Worm (Caenorhabditis elegans) whole organism, L2 larva: ENCODE results near the gene otpl-5.

ENCODE experiments used
- C34F6.9 ChIP-seq: fragments of 150-350 bp; optimal IDR thresholded peaks from 2 replicates; lab custom pipeline; 2014; ENCODE audit warnings: missing biosample characterization, missing genetic modification characterization
- R02D3.7 ChIP-seq: fragments of 150-350 bp; optimal IDR thresholded peaks from 2 replicates; lab custom pipeline; 2014; ENCODE audit warnings: missing biosample characterization, missing genetic modification characterization
- Y55F3AM.14 ChIP-seq: fragments of 200-800 bp; sonication (Bioruptor generic); optimal IDR thresholded peaks from 2 replicates; lab custom pipeline; 2018; ENCODE audit warnings: mild to moderate bottlenecking, missing genetic modification characterization, missing compliant biosample characterization
- ZK546.5 ChIP-seq: sonication (generic microtip); optimal IDR thresholded peaks from 2 replicates; lab custom pipeline; 2017; ENCODE audit warnings: missing biosample characterization, missing genetic modification characterization
- alr-1 ChIP-seq: fragments of 150-350 bp; optimal IDR thresholded peaks from 2 replicates; lab custom pipeline; 2014; ENCODE audit warnings: missing biosample characterization, missing genetic modification characterization
- ama-1 ChIP-seq: fragments of 150-350 bp; optimal IDR thresholded peaks from 2 replicates; lab custom pipeline; 2018; ENCODE audit warnings: inconsistent platforms
- blmp-1 ChIP-seq: sonication (generic microtip); optimal IDR thresholded peaks from 2 replicates; lab custom pipeline; 2017; ENCODE audit warnings: missing genetic modification characterization, mild to moderate bottlenecking, missing compliant biosample characterization, antibody characterized with exemption, moderate library complexity; ENCODE audit not compliant: insufficient read depth
- ceh-82 ChIP-seq: fragments of 150-350 bp; optimal IDR thresholded peaks from 2 replicates; lab custom pipeline; 2014; ENCODE audit warnings: missing biosample characterization, missing genetic modification characterization
- crh-2 ChIP-seq: sonication (generic microtip); optimal IDR thresholded peaks from 2 replicates; lab custom pipeline; 2017; ENCODE audit warnings: missing biosample characterization, missing genetic modification characterization
- egl-27 ChIP-seq: sonication (generic microtip); optimal IDR thresholded peaks from 3 replicates; lab custom pipeline; 2017; ENCODE audit warnings: missing biosample characterization, missing genetic modification reagents, missing genetic modification characterization
- elt-1 ChIP-seq: fragments of 150-350 bp; optimal IDR thresholded peaks from 2 replicates; lab custom pipeline; 2014; ENCODE audit warnings: missing biosample characterization, missing genetic modification characterization
- elt-3 ChIP-seq: sonication (generic microtip); optimal IDR thresholded peaks from 2 replicates; lab custom pipeline; 2017; ENCODE audit warnings: missing biosample characterization, missing genetic modification characterization
- fos-1 ChIP-seq: fragments of 150-350 bp; optimal IDR thresholded peaks from 2 replicates; lab custom pipeline; 2014; ENCODE audit warnings: missing biosample characterization, missing genetic modification characterization
- gmeb-1 ChIP-seq: fragments of 150-350 bp; optimal IDR thresholded peaks from 2 replicates; lab custom pipeline; 2014; ENCODE audit warnings: missing biosample characterization, missing genetic modification characterization
- lin-11 ChIP-seq: fragments of 150-350 bp; sonication (generic microtip); optimal IDR thresholded peaks from 2 replicates; lab custom pipeline; 2014; ENCODE audit warnings: missing biosample characterization, missing genetic modification characterization, inconsistent platforms, mixed read lengths
- lin-13 ChIP-seq: fragments of 150-350 bp; optimal IDR thresholded peaks from 2 replicates; lab custom pipeline; 2014; ENCODE audit warnings: missing biosample characterization, missing genetic modification reagents, missing genetic modification characterization
- lin-39 ChIP-seq: fragments of 150-350 bp; optimal IDR thresholded peaks from 2 replicates; lab custom pipeline; 2014; ENCODE audit warnings: missing biosample characterization, missing genetic modification reagents, missing genetic modification characterization
- lsy-2 ChIP-seq, 2 experiments: fragments of 150-350 bp in 1 of 2; sonication (generic microtip) in 1 of 2; optimal IDR thresholded peaks; 2 replicates each; lab custom pipeline; 2014 to 2017; ENCODE audit warnings: missing biosample characterization in 2 of 2, missing genetic modification characterization in 2 of 2
- mab-5 ChIP-seq: fragments of 150-350 bp; optimal IDR thresholded peaks from 2 replicates; lab custom pipeline; 2014; ENCODE audit warnings: missing biosample characterization, missing genetic modification characterization
- mbf-1 ChIP-seq: sonication (generic microtip); optimal IDR thresholded peaks from 2 replicates; lab custom pipeline; 2017; ENCODE audit warnings: missing biosample characterization, missing genetic modification characterization
- mdl-1 ChIP-seq, 2 experiments: fragments of 150-350 bp in 1 of 2; sonication (generic microtip) in 1 of 2; optimal IDR thresholded peaks; 2 replicates each; lab custom pipeline; 2017; ENCODE audit warnings: missing biosample characterization in 2 of 2, missing genetic modification characterization in 2 of 2
- nhr-11 ChIP-seq: fragments of 150-350 bp; optimal IDR thresholded peaks from 2 replicates; lab custom pipeline; 2014; ENCODE audit warnings: missing biosample characterization, missing genetic modification characterization
- nhr-12 ChIP-seq: fragments of 150-350 bp; optimal IDR thresholded peaks from 2 replicates; lab custom pipeline; 2014; ENCODE audit warnings: missing biosample characterization, missing genetic modification characterization
- nhr-129 ChIP-seq: fragments of 150-350 bp; optimal IDR thresholded peaks from 2 replicates; lab custom pipeline; 2014; ENCODE audit warnings: missing biosample characterization, missing genetic modification characterization
- nhr-21 ChIP-seq: fragments of 150-350 bp; optimal IDR thresholded peaks from 2 replicates; lab custom pipeline; 2014; ENCODE audit warnings: missing biosample characterization, missing genetic modification characterization
- nhr-25 ChIP-seq: fragments of 150-350 bp; sonication (generic microtip); optimal IDR thresholded peaks from 3 replicates; lab custom pipeline; 2014; ENCODE audit warnings: missing biosample characterization, missing genetic modification characterization
- nhr-77 ChIP-seq: fragments of 150-350 bp; optimal IDR thresholded peaks from 2 replicates; lab custom pipeline; 2014; ENCODE audit warnings: missing biosample characterization, missing genetic modification characterization
- peb-1 ChIP-seq: fragments of 150-350 bp; optimal IDR thresholded peaks from 2 replicates; lab custom pipeline; 2014; ENCODE audit warnings: missing biosample characterization, missing genetic modification characterization
- sem-4 ChIP-seq: fragments of 150-350 bp; optimal IDR thresholded peaks from 2 replicates; lab custom pipeline; 2014; ENCODE audit warnings: missing biosample characterization, missing genetic modification reagents, missing genetic modification characterization
- skn-1 ChIP-seq: sonication (generic microtip); optimal IDR thresholded peaks from 2 replicates; lab custom pipeline; 2017; ENCODE audit warnings: missing biosample characterization, missing genetic modification characterization
- sma-3 ChIP-seq: sonication (generic microtip); optimal IDR thresholded peaks from 2 replicates; lab custom pipeline; 2016; ENCODE audit warnings: missing genetic modification reagents, missing genetic modification characterization, missing compliant biosample characterization
- sma-9 ChIP-seq, 2 experiments: fragments of 150-350 bp in 1 of 2; sonication (generic microtip) in 1 of 2; optimal IDR thresholded peaks; 2 replicates each; lab custom pipeline; 2014 to 2016; ENCODE audit warnings: missing genetic modification characterization in 2 of 2, mild to moderate bottlenecking in 1 of 2, missing biosample characterization in 1 of 2, missing compliant biosample characterization in 1 of 2, missing genetic modification reagents in 1 of 2, moderate library complexity in 1 of 2
- snpc-4 ChIP-seq: fragments of 150-350 bp; optimal IDR thresholded peaks from 2 replicates; lab custom pipeline; 2014; ENCODE audit warnings: missing biosample characterization, missing genetic modification characterization
- unc-39 ChIP-seq: fragments of 150-350 bp; optimal IDR thresholded peaks from 2 replicates; lab custom pipeline; 2014; ENCODE audit warnings: missing biosample characterization, missing genetic modification characterization
- unc-55 ChIP-seq: fragments of 150-350 bp; sonication (generic microtip); optimal IDR thresholded peaks from 3 replicates; lab custom pipeline; 2014; ENCODE audit warnings: missing biosample characterization, missing genetic modification reagents, missing genetic modification characterization
- zag-1 ChIP-seq: fragments of 150-350 bp; optimal IDR thresholded peaks from 2 replicates; lab custom pipeline; 2014; ENCODE audit warnings: missing biosample characterization, missing genetic modification characterization
- ztf-1 ChIP-seq: fragments of 200-800 bp; sonication (Bioruptor generic); conservative IDR thresholded peaks from 2 replicates; pipeline ENCODE4 v1.3.6; 2022; ENCODE audit warnings: missing genetic modification characterization, missing compliant biosample characterization
- ztf-11 ChIP-seq: sonication (generic microtip); optimal IDR thresholded peaks from 2 replicates; lab custom pipeline; 2017; ENCODE audit warnings: missing biosample characterization, missing genetic modification characterization

Gene otpl-5

DNA sequence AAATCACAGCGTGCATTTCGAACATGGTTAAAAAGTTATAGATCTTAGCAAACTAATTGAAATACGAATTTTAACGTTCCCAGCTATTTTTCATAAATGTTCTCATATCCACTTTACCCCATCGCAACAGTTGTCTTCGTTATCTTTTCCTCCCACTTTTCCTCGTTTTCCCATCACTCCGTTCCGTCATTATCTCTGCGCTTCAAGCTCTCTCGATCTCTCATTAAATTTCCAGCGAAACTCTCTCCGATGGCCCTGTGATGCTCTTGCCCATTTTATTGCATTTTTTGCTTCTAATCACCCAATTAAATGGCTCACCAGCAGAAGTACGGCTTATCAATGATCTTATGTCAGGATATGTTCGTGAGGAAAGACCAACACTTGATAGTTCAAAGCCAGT lies 23.1 kb downstream of the otpl-5 start, which contains the start of gene acr-15:
acr-15 (plus strand) TSS at position 236 of the 400 bp plus-strand sequence.
- TF ChIP-seq sma-9 (GFP tag; optimal IDR thresholded peaks at IDR 0.05; lab: Kevin White, UChicago): peak; percentile 24
- TF ChIP-seq sma-9 (tag; optimal IDR thresholded peaks at IDR 0.05; lab: Kevin White, UChicago): no peak
- TF ChIP-seq blmp-1 (tag; lab: Kevin White, UChicago): no peak
- TF ChIP-seq nhr-21: no peak
- no peak for TF ChIP-seq peb-1 (tag; lab: Kevin White, UChicago)
- no peak for TF ChIP-seq alr-1 (tag; lab: Kevin White, UChicago)

DNA sequence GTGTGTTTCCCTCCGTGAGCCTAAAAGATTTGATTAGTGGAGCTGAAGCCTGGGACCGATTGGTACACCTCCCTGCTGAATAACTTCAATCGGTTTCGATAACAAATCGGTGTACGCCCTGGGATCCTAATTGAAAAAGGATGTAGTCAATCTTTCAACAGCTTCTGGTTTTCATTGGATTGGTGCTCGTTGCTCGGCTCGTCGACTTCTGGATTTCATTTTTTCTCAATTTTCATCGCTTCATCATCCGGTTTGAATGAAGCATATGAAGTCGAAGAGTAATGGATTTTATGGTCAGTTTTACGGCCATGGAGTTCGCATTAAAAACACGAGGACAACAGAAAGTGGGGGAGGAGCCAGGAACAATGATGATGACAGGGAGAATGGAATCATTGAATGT lies 26.6 kb downstream of the otpl-5 start:
- TF ChIP-seq crh-2 (tag; lab: Kevin White, UChicago) (no peak), nhr-77 (tag; lab: Kevin White, UChicago) (no peak), nhr-25 (tag; lab: Kevin White, UChicago) (no peak), mdl-1 (tag; optimal IDR thresholded peaks at IDR 0.05; lab: Kevin White, UChicago) (no peak), ceh-82 (no peak), sma-3 (GFP tag; lab: Kevin White, UChicago) (no peak), fos-1 (tag; lab: Kevin White, UChicago) (no peak)

DNA sequence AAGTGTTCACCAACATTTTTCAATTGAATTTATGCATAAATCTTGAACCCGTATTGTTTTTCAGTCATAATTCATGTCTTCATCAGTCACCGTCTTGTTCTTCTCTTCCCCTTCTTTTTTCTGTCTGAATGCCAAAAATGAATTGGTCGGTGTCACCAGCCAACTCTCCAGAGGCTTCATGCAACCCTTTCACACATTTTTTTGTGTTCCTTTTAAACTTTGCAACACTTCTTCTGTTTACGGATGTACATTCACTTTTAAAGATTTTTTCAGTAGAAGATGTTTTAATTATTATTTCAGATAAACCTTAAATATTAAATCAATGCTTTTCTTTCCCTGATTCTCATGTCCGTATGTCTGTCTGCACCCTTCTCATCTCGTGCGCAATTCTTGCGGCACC lies 31.6 kb downstream of the otpl-5 start, which contains the start of gene acr-16:
acr-16 (plus strand) TSS at position 301 of the 400 bp plus-strand sequence.
- TF ChIP-seq nhr-21: no peak
- TF ChIP-seq elt-1 (tag; lab: Kevin White, UChicago): no peak
- TF ChIP-seq lin-13 (GFP tag; lab: Kevin White, UChicago): no peak

DNA sequence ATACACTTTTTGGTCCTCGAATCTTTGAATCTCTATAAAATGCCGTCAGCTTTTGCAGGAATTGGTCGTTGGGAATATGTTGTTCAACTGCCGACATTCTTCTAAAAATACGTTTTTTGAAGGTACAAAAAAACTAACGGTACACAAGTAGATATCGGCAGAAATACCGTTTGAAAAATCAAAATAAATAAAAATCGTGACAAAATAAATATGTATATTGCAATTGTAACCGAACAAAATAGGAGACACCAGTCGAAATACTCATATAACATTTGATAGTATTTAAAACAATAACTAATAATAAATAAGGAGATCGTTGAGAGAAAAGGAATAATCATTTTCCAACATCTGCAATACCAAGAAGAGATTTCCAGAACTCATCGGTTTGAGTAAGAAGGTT lies 35.8 kb downstream of the otpl-5 start, which contains the start of gene F25G6.8:
F25G6.8 (minus strand) TSS at position 101 of the 400 bp plus-strand sequence.
- no peak for TF ChIP-seq Y55F3AM.14 (GFP tag; lab: Kevin White, UChicago)
- no peak for TF ChIP-seq ama-1 (lab: Kevin White, UChicago)
- TF ChIP-seq R02D3.7 (tag; lab: Kevin White, UChicago): no peak
- TF ChIP-seq unc-39 (tag; lab: Kevin White, UChicago): no peak
- no peak for TF ChIP-seq snpc-4 (tag; lab: Kevin White, UChicago)
- TF ChIP-seq elt-1 (tag; lab: Kevin White, UChicago): no peak
- no peak for TF ChIP-seq elt-3 (tag; lab: Kevin White, UChicago)
- TF ChIP-seq sma-9 (GFP tag; optimal IDR thresholded peaks at IDR 0.05; lab: Kevin White, UChicago): no peak
- no peak for TF ChIP-seq sma-9 (tag; optimal IDR thresholded peaks at IDR 0.05; lab: Kevin White, UChicago)
- TF ChIP-seq lin-39: no peak
- no peak for TF ChIP-seq peb-1 (tag; lab: Kevin White, UChicago)
- no peak for TF ChIP-seq ceh-82
- no peak for TF ChIP-seq lin-11 (tag; lab: Kevin White, UChicago)
- no peak for TF ChIP-seq ZK546.5 (tag; lab: Kevin White, UChicago)
- no peak for TF ChIP-seq nhr-129
- TF ChIP-seq nhr-21: no peak
- no peak for TF ChIP-seq unc-55 (GFP tag; lab: Kevin White, UChicago)
- TF ChIP-seq skn-1 (tag; lab: Kevin White, UChicago): no peak
- TF ChIP-seq, all 48 proteins: peak for 0

DNA sequence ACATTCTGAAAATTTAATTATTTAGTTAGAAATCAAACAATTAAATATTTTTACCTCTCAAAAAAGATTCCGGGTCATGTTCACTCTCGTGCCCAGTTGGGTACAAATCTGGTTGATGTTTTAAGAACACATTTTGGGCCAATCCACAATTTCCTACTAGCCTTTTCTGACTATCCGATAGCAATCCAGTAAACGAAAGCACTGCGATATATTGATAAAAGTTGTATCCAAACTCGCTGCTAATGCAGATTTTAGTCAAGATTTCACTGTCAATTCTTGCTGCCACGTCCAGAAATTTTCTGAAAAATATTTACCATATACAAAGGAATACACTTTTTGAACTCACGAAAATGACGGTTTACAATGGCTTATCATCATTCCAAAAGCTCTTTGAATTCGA lies 39.9 kb downstream of the otpl-5 start:
- no peak for TF ChIP-seq C34F6.9 (tag; lab: Kevin White, UChicago)
- TF ChIP-seq egl-27 (tag; lab: Kevin White, UChicago): no peak
- no peak for TF ChIP-seq mab-5 (tag; lab: Kevin White, UChicago)
- no peak for TF ChIP-seq gmeb-1 (tag; lab: Kevin White, UChicago)
- no peak for TF ChIP-seq lsy-2 (tag; optimal IDR thresholded peaks at IDR 0.05; lab: Kevin White, UChicago)

DNA sequence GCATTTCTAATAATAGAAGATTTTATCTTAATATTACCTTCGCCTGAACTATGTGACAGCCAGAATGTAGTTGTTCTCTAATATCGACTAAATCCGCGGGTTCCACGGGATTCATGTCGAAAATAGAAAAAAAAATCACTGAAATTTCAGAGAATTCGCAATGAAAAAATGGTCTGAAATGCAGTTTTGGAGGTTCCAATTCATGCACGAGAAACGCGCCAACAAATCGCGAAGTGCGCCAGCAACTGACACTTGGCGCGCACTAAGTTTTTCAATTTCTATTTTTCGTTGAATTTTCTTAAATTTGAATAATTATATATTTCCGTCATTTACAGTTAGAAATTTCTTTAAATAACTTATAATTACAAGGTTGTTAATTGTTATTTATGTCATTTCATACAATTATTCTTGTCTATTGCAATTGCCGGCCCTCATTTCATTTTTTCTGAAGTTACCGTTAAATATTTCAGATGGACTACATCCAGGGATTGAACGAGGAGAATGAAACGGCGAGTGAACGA lies 40.6 kb downstream of the otpl-5 start, which contains the start of the genes F25G6.9 and symk-1:
F25G6.9 (minus strand) TSS at position 160 of the 521 bp plus-strand sequence.
symk-1 (plus strand) TSS at position 471 of the 521 bp plus-strand sequence.
- no peak for TF ChIP-seq sem-4 (tag; lab: Kevin White, UChicago)
- TF ChIP-seq ztf-1 (GFP tag; lab: Robert Waterston, UW): no peak
- no peak for TF ChIP-seq elt-3 (tag; lab: Kevin White, UChicago)
- peak; percentile 37 for TF ChIP-seq snpc-4 (tag; lab: Kevin White, UChicago)
- TF ChIP-seq lin-11 (tag; lab: Kevin White, UChicago): peak; percentile 41
- TF ChIP-seq ama-1 (lab: Kevin White, UChicago): no peak
- peak; percentile 63 for TF ChIP-seq crh-2 (tag; lab: Kevin White, UChicago)
- peak; percentile 82 for TF ChIP-seq gmeb-1 (tag; lab: Kevin White, UChicago)
- TF ChIP-seq R02D3.7 (tag; lab: Kevin White, UChicago): peak; percentile 33
- TF ChIP-seq sma-9 (GFP tag; optimal IDR thresholded peaks at IDR 0.05; lab: Kevin White, UChicago): peak; percentile 68
- TF ChIP-seq sma-9 (tag; optimal IDR thresholded peaks at IDR 0.05; lab: Kevin White, UChicago): no peak
- TF ChIP-seq nhr-12 (tag; lab: Kevin White, UChicago): no peak
- no peak for TF ChIP-seq unc-39 (tag; lab: Kevin White, UChicago)
- TF ChIP-seq mab-5 (tag; lab: Kevin White, UChicago): peak; percentile 45
- TF ChIP-seq nhr-11: no peak
- TF ChIP-seq Y55F3AM.14 (GFP tag; lab: Kevin White, UChicago): no peak
- TF ChIP-seq lsy-2 (tag; optimal IDR thresholded peaks at IDR 0.05; lab: Kevin White, UChicago): peak; percentile 66 to 81
- no peak for TF ChIP-seq zag-1
- no peak for TF ChIP-seq ztf-11 (tag; lab: Kevin White, UChicago)
- no peak for TF ChIP-seq elt-1 (tag; lab: Kevin White, UChicago)
- no peak for TF ChIP-seq blmp-1 (tag; lab: Kevin White, UChicago)
- TF ChIP-seq sma-3 (GFP tag; lab: Kevin White, UChicago): peak; percentile 46
- TF ChIP-seq nhr-129: peak; percentile 20
- TF ChIP-seq lin-39: no peak
- TF ChIP-seq lin-13 (GFP tag; lab: Kevin White, UChicago): peak; percentile 36
- TF ChIP-seq mbf-1 (tag; lab: Kevin White, UChicago): no peak
- peak; percentile 4 for TF ChIP-seq nhr-77 (tag; lab: Kevin White, UChicago)
